Fruit fly (Drosophila melanogaster) whole organism, adult: ENCODE results near the gene CG13876.

ENCODE experiments used
- CG11617 ChIP-seq: fragments of 200-800 bp; sonication (Bioruptor generic); optimal IDR thresholded peaks from 2 replicates; lab custom pipeline; 2017; ENCODE audit warnings: mild to moderate bottlenecking, missing biosample characterization, missing genetic modification reagents, missing genetic modification characterization
- CG14711 ChIP-seq: fragments of 200-800 bp; sonication (Bioruptor generic); optimal IDR thresholded peaks from 2 replicates; lab custom pipeline; 2018; ENCODE audit warnings: missing biosample characterization, mild to moderate bottlenecking, missing genetic modification characterization, moderate library complexity
- CG33017 ChIP-seq: fragments of 200-800 bp; sonication (Bioruptor generic); optimal IDR thresholded peaks from 2 replicates; lab custom pipeline; 2018; ENCODE audit warnings: missing biosample characterization, mild to moderate bottlenecking, missing genetic modification characterization, moderate library complexity
- CG5204 ChIP-seq: fragments of 200-800 bp; sonication (Bioruptor generic); optimal IDR thresholded peaks from 2 replicates; lab custom pipeline; 2016; ENCODE audit warnings: missing biosample characterization, missing genetic modification characterization
- CG7045 ChIP-seq: fragments of 200-800 bp; sonication (Bioruptor generic); optimal IDR thresholded peaks from 2 replicates; lab custom pipeline; 2017; ENCODE audit warnings: missing biosample characterization, mild to moderate bottlenecking, missing genetic modification characterization
- CG7101 ChIP-seq: fragments of 200-800 bp; sonication (Bioruptor generic); optimal IDR thresholded peaks from 2 replicates; lab custom pipeline; 2018; ENCODE audit warnings: missing biosample characterization, mild to moderate bottlenecking, missing genetic modification characterization, moderate library complexity
- Clk ChIP-seq: fragments of 200-800 bp; sonication (Bioruptor generic); optimal IDR thresholded peaks from 2 replicates; lab custom pipeline; 2017; ENCODE audit warnings: missing biosample characterization, missing genetic modification characterization
- Hr96 ChIP-seq: fragments of 200-800 bp; sonication (Bioruptor generic); optimal IDR thresholded peaks from 2 replicates; lab custom pipeline; 2016; ENCODE audit warnings: missing biosample characterization, missing genetic modification characterization
- Mnt ChIP-seq: fragments of 200-800 bp; sonication (Bioruptor generic); optimal IDR thresholded peaks from 2 replicates; lab custom pipeline; 2016; ENCODE audit warnings: missing biosample characterization, mild to moderate bottlenecking, missing genetic modification characterization
- cic ChIP-seq: fragments of 200-800 bp; sonication (Bioruptor generic); optimal IDR thresholded peaks from 2 replicates; lab custom pipeline; 2017; ENCODE audit warnings: missing biosample characterization, mild to moderate bottlenecking, missing genetic modification characterization, moderate library complexity
- kay ChIP-seq: fragments of 200-800 bp; sonication (Bioruptor generic); peaks from one replicate; lab custom pipeline; 2016; ENCODE audit warnings: missing biosample characterization, missing genetic modification characterization, borderline replicate concordance
- tj ChIP-seq: fragments of 200-800 bp; sonication (Bioruptor generic); optimal IDR thresholded peaks from 3 replicates; lab custom pipeline; 2017; ENCODE audit warnings: missing biosample characterization, mild to moderate bottlenecking, missing genetic modification characterization, moderate library complexity

- TF ChIP-seq Clk (GFP tag; lab: Kevin White, UChicago) (no peak), tj (GFP tag; lab: Kevin White, UChicago) (no peak), CG11617 (GFP tag; lab: Kevin White, UChicago) (no peak), CG5204 (GFP tag; lab: Kevin White, UChicago) (no peak), cic (no peak), CG33017 (no peak), kay (no peak), Hr96 (GFP tag; lab: Kevin White, UChicago) (no peak), CG7045 (GFP tag; lab: Kevin White, UChicago) (no peak), CG7101 (tag; lab: Kevin White, UChicago) (no peak), CG14711 (tag; lab: Kevin White, UChicago) (no peak), Mnt (GFP tag; lab: Kevin White, UChicago) (no peak)
These were observed 28.0 kb upstream of the CG13876 start for dm6 chr3L:177938-178337.
